Worm (Caenorhabditis elegans) whole organism, young adult: ENCODE measurements around the gene K02E10.5.

Source experiments
- ceh-58 ChIP-seq: fragments of 200-800 bp; sonication (Bioruptor generic); IDR thresholded peaks from 2 replicates; pipeline ENCODE4 v1.3.6; 2022; ENCODE audit warnings: missing genetic modification characterization, missing compliant biosample characterization
- efl-1 ChIP-seq: fragments of 150-350 bp; optimal IDR thresholded peaks from 2 replicates; lab custom pipeline; 2014; ENCODE audit warnings: missing biosample characterization, missing genetic modification reagents, missing genetic modification characterization

Gene K02E10.5

ce11 chrX:2427404-2427803, 51.3 kb downstream of the K02E10.5 start, which contains the start of gene gcy-31:
Gene gcy-31, minus strand, starts transcription at chrX:2427504.
- TF ChIP-seq efl-1 (GFP tag; lab: Kevin White, UChicago): no peak
- no peak for TF ChIP-seq ceh-58 (GFP tag; lab: Robert Waterston, UW)
